Worm (Caenorhabditis elegans) whole organism, early embryonic: ENCODE measurements around the gene Y54G2A.26.

Experiments used
- B0310.2 ChIP-seq: sonication (generic microtip); optimal IDR thresholded peaks from 2 replicates; lab custom pipeline; 2016; ENCODE audit warnings: mild to moderate bottlenecking, missing genetic modification characterization, missing compliant biosample characterization
- ama-1 ChIP-seq: fragments of 150-350 bp; optimal IDR thresholded peaks from 2 replicates; lab custom pipeline; 2014
- flt-1 ChIP-seq: fragments of 200-800 bp; sonication (Bioruptor generic); IDR thresholded peaks from 2 replicates; pipeline ENCODE4 v1.3.6; 2022; ENCODE audit warnings: missing genetic modification characterization, missing compliant biosample characterization
- hmbx-1 ChIP-seq: sonication (generic microtip); optimal IDR thresholded peaks from 2 replicates; lab custom pipeline; 2016; ENCODE audit warnings: mild to moderate bottlenecking, missing genetic modification characterization, missing compliant biosample characterization
- hnd-1 ChIP-seq: sonication (generic microtip); optimal IDR thresholded peaks from 2 replicates; lab custom pipeline; 2016; ENCODE audit warnings: missing genetic modification characterization, missing compliant biosample characterization
- scrt-1 ChIP-seq: fragments of 200-800 bp; sonication (Bioruptor generic); IDR thresholded peaks from 2 replicates; pipeline ENCODE4 v1.3.6; 2022; ENCODE audit warnings: missing genetic modification characterization, missing compliant biosample characterization
- sea-1 ChIP-seq: fragments of 200-800 bp; sonication (Bioruptor generic); conservative IDR thresholded peaks from 2 replicates; pipeline ENCODE4 v1.3.6; 2022; ENCODE audit warnings: missing genetic modification characterization, missing compliant biosample characterization
- tra-4 ChIP-seq: sonication (generic microtip); optimal IDR thresholded peaks from 2 replicates; lab custom pipeline; 2017; ENCODE audit warnings: missing genetic modification characterization, missing compliant biosample characterization

DNA sequence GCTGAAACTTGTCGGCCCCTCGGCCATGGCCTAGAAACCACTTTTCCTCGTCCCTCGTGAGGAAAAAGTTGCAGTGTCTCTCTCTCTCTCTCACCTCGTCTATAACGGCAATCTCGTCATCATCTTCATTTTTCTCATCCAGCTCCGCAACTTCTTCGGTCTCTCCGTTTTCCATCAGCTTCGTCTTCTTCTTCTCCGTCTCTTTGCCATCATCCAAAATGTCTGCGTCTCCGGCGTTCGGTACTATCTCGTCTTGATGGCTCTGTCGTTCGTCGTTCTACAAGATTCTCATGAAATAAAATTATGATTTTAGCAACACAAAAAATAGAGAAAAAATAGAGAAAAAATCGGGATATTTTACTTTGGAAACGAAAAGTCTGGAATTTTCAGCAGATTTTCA lies 6.2 kb upstream of the Y54G2A.26 start:
- TF ChIP-seq ama-1 (lab: Kevin White, UChicago) (no peak), hmbx-1 (tag; lab: Kevin White, UChicago) (no peak), scrt-1 (GFP tag; lab: Robert Waterston, UW) (no peak), hnd-1 (tag; lab: Kevin White, UChicago) (no peak), tra-4 (no peak), B0310.2 (tag; lab: Kevin White, UChicago) (no peak), sea-1 (no peak), flt-1 (GFP tag; lab: Robert Waterston, UW) (no peak)
